Fruit fly (Drosophila melanogaster) whole organism, embryonic: Measurements from ENCODE around the gene CG6481.

ENCODE experiments used
- CG12659 ChIP-seq: fragments of 200-800 bp; sonication (Bioruptor generic); optimal IDR thresholded peaks from 3 replicates; lab custom pipeline; 2017; ENCODE audit warnings: mild to moderate bottlenecking, missing biosample characterization, missing genetic modification reagents, missing genetic modification characterization
- CG16779 ChIP-seq: fragments of 200-800 bp; sonication (Bioruptor generic); IDR thresholded peaks from 2 replicates; pipeline ENCODE4 v1.3.6; 2022; ENCODE audit warnings: missing biosample characterization, missing genetic modification characterization
- CG18011 ChIP-seq: fragments of 200-800 bp; sonication (Bioruptor generic); optimal IDR thresholded peaks from 2 replicates; lab custom pipeline; 2017; ENCODE audit warnings: missing biosample characterization, missing genetic modification characterization, mild to moderate bottlenecking, moderate library complexity, missing genotype
- CG18599 ChIP-seq: fragments of 200-800 bp; sonication (Bioruptor generic); optimal IDR thresholded peaks from 3 replicates; lab custom pipeline; 2017; ENCODE audit warnings: missing biosample characterization, missing genetic modification characterization, mild to moderate bottlenecking, moderate library complexity, missing genetic modification reagents
- CG30020 ChIP-seq: fragments of 200-800 bp; optimal IDR thresholded peaks from 2 replicates; lab custom pipeline; 2019; ENCODE audit warnings: missing biosample characterization, mild to moderate bottlenecking, missing genetic modification characterization, moderate library complexity
- CG31441 ChIP-seq: fragments of 200-800 bp; sonication (Bioruptor generic); IDR thresholded peaks from 2 replicates; pipeline ENCODE4 v1.3.6; 2022; ENCODE audit warnings: missing biosample characterization, missing genetic modification characterization
- CG34422 ChIP-seq: fragments of 200-800 bp; sonication (Bioruptor generic); IDR thresholded peaks from 3 replicates; pipeline ENCODE4 v1.3.6; 2022; ENCODE audit warnings: missing biosample characterization, missing genetic modification characterization
- CG6272 ChIP-seq: fragments of 200-800 bp; sonication (Bioruptor generic); IDR thresholded peaks from 2 replicates; pipeline ENCODE4 v1.3.6; 2022; ENCODE audit warnings: missing biosample characterization, missing genetic modification characterization
- CG7987 ChIP-seq: fragments of 200-800 bp; sonication (Bioruptor generic); optimal IDR thresholded peaks from 2 replicates; lab custom pipeline; 2018; ENCODE audit warnings: missing biosample characterization, mild to moderate bottlenecking, missing genetic modification characterization, moderate library complexity
- CoRest ChIP-seq: fragments of 200-800 bp; sonication (Bioruptor generic); optimal IDR thresholded peaks from 3 replicates; lab custom pipeline; 2018; ENCODE audit warnings: missing biosample characterization, mild to moderate bottlenecking, missing genetic modification characterization, moderate library complexity
- Ets65A ChIP-seq: fragments of 200-800 bp; sonication (Bioruptor generic); peaks from one replicate; lab custom pipeline; 2016; ENCODE audit warnings: missing biosample characterization, missing genetic modification characterization
- HLH54F ChIP-seq: fragments of 200-800 bp; sonication (Bioruptor generic); optimal IDR thresholded peaks from 3 replicates; lab custom pipeline; 2016; ENCODE audit warnings: missing biosample characterization, missing genetic modification characterization
- Hr3 ChIP-seq: fragments of 200-800 bp; sonication (Bioruptor generic); optimal IDR thresholded peaks from 3 replicates; lab custom pipeline; 2016; ENCODE audit warnings: missing biosample characterization, missing genetic modification characterization
- MESR4 ChIP-seq: fragments of 200-800 bp; sonication (Bioruptor generic); optimal IDR thresholded peaks from 2 replicates; lab custom pipeline; 2018; ENCODE audit warnings: missing biosample characterization, mild to moderate bottlenecking, missing genetic modification characterization, moderate library complexity
- Nf-YC ChIP-seq: fragments of 200-800 bp; optimal IDR thresholded peaks from 3 replicates; lab custom pipeline; 2019; ENCODE audit warnings: missing biosample characterization, mild to moderate bottlenecking, missing genetic modification characterization, moderate library complexity
- Usf ChIP-seq: fragments of 200-800 bp; sonication (Bioruptor generic); optimal IDR thresholded peaks from 2 replicates; lab custom pipeline; 2017; ENCODE audit warnings: missing genotype, missing biosample characterization, missing genetic modification characterization
- YL-1 ChIP-seq: fragments of 200-800 bp; sonication (Bioruptor generic); optimal IDR thresholded peaks from 3 replicates; lab custom pipeline; 2017; ENCODE audit warnings: missing biosample characterization, mild to moderate bottlenecking, missing genetic modification characterization
- amos ChIP-seq: fragments of 200-800 bp; sonication (Bioruptor generic); IDR thresholded peaks from 2 replicates; pipeline ENCODE4 v1.3.6; 2022; ENCODE audit warnings: missing biosample characterization, missing genetic modification characterization; ENCODE audit not compliant: partially characterized antibody
- ato ChIP-seq: fragments of 200-800 bp; sonication (Bioruptor generic); IDR thresholded peaks from 2 replicates; pipeline ENCODE4 v1.3.6; 2022; ENCODE audit warnings: missing biosample characterization, missing genetic modification characterization; ENCODE audit not compliant: partially characterized antibody
- bigmax ChIP-seq: fragments of 200-800 bp; sonication (Bioruptor generic); optimal IDR thresholded peaks from 2 replicates; lab custom pipeline; 2018; ENCODE audit warnings: missing biosample characterization, mild to moderate bottlenecking, missing genetic modification characterization
- bsh ChIP-seq, 2 experiments: fragments of 200-800 bp; sonication (Bioruptor generic); optimal IDR thresholded peaks; 2 replicates each; lab custom pipeline; 2017 to 2018; ENCODE audit warnings: mild to moderate bottlenecking in 2 of 2, missing biosample characterization in 2 of 2, missing genetic modification characterization in 2 of 2, moderate library complexity in 1 of 2
- cas ChIP-seq: fragments of 200-800 bp; sonication (Bioruptor generic); IDR thresholded peaks from 2 replicates; pipeline ENCODE4 v1.3.6; 2022; ENCODE audit warnings: missing biosample characterization, missing genetic modification characterization
- chm ChIP-seq: fragments of 200-800 bp; sonication (Bioruptor generic); IDR thresholded peaks from 2 replicates; pipeline ENCODE4 v1.3.6; 2022; ENCODE audit warnings: missing biosample characterization, missing genetic modification characterization
- crc ChIP-seq: fragments of 200-800 bp; sonication (Bioruptor generic); optimal IDR thresholded peaks from 2 replicates; lab custom pipeline; 2016; ENCODE audit warnings: missing biosample characterization, missing genetic modification characterization
- dan ChIP-seq: fragments of 200-800 bp; sonication (Bioruptor generic); IDR thresholded peaks from 2 replicates; pipeline ENCODE4 v1.3.6; 2022; ENCODE audit warnings: missing biosample characterization, missing genetic modification characterization
- ham ChIP-seq: fragments of 200-800 bp; sonication (Bioruptor generic); IDR thresholded peaks from 2 replicates; pipeline ENCODE4 v1.3.6; 2022; ENCODE audit warnings: missing biosample characterization, missing genetic modification characterization
- ind ChIP-seq: fragments of 200-800 bp; sonication (Bioruptor generic); optimal IDR thresholded peaks from 3 replicates; lab custom pipeline; 2016; ENCODE audit warnings: missing biosample characterization, missing genetic modification characterization
- inv ChIP-seq: fragments of 200-800 bp; sonication (Bioruptor generic); IDR thresholded peaks from 2 replicates; pipeline ENCODE4 v1.3.6; 2022; ENCODE audit warnings: missing biosample characterization, missing genetic modification characterization; ENCODE audit not compliant: partially characterized antibody
- nau ChIP-seq: fragments of 200-800 bp; sonication (Bioruptor generic); optimal IDR thresholded peaks from 3 replicates; lab custom pipeline; 2017; ENCODE audit warnings: missing biosample characterization, mild to moderate bottlenecking, missing genetic modification characterization, missing genetic modification reagents
- nom ChIP-seq: fragments of 200-800 bp; sonication (Bioruptor generic); optimal IDR thresholded peaks from 2 replicates; lab custom pipeline; 2017; ENCODE audit warnings: missing biosample characterization, missing genetic modification characterization, mild to moderate bottlenecking, moderate library complexity, missing genetic modification reagents
- odd ChIP-seq: fragments of 200-800 bp; sonication (Bioruptor generic); optimal IDR thresholded peaks from 2 replicates; lab custom pipeline; 2017; ENCODE audit warnings: missing biosample characterization, mild to moderate bottlenecking, missing genetic modification characterization
- pita ChIP-seq: fragments of 200-800 bp; sonication (Bioruptor generic); optimal IDR thresholded peaks from 2 replicates; lab custom pipeline; 2017; ENCODE audit warnings: missing biosample characterization, mild to moderate bottlenecking, missing genetic modification characterization
- pnt ChIP-seq: fragments of 200-800 bp; sonication (Bioruptor generic); optimal IDR thresholded peaks from 3 replicates; lab custom pipeline; 2016; ENCODE audit warnings: missing biosample characterization, missing genetic modification characterization
- run ChIP-seq: fragments of 200-800 bp; sonication (Bioruptor generic); optimal IDR thresholded peaks from 3 replicates; lab custom pipeline; 2018; ENCODE audit warnings: missing biosample characterization, mild to moderate bottlenecking, missing genetic modification characterization
- sd ChIP-seq: fragments of 200-800 bp; sonication (Bioruptor generic); optimal IDR thresholded peaks from 3 replicates; lab custom pipeline; 2018; ENCODE audit warnings: missing biosample characterization, mild to moderate bottlenecking, missing genetic modification characterization, moderate library complexity
- sens ChIP-seq: fragments of 200-800 bp; sonication (Bioruptor generic); peaks from one replicate; lab custom pipeline; 2016; ENCODE audit warnings: missing biosample characterization, missing genetic modification characterization
- sr ChIP-seq: fragments of 200-800 bp; sonication (Bioruptor generic); IDR thresholded peaks from 3 replicates; pipeline ENCODE4 v1.3.6; 2022; ENCODE audit warnings: missing biosample characterization, missing genetic modification characterization
- tll ChIP-seq, 2 experiments: fragments of 200-800 bp in 1 of 2; fragments of >200 bp in 1 of 2; sonication (Bioruptor generic) in 1 of 2; optimal IDR thresholded peaks; 2 replicates each; lab custom pipeline; 2017 to 2019; ENCODE audit warnings: missing biosample characterization in 2 of 2, missing genetic modification characterization in 2 of 2, mild to moderate bottlenecking in 1 of 2, moderate library complexity in 1 of 2
- usp ChIP-seq: fragments of >200 bp; optimal IDR thresholded peaks from 2 replicates; lab custom pipeline; 2017; ENCODE audit warnings: missing biosample characterization, missing genetic modification characterization
- wor ChIP-seq: fragments of 200-800 bp; sonication (Bioruptor generic); IDR thresholded peaks from 2 replicates; pipeline ENCODE4 v1.3.6; 2022; ENCODE audit warnings: missing biosample characterization, missing genetic modification characterization
- zen ChIP-seq: fragments of 200-800 bp; sonication (Bioruptor generic); optimal IDR thresholded peaks from 3 replicates; lab custom pipeline; 2018; ENCODE audit warnings: missing biosample characterization, mild to moderate bottlenecking, missing genetic modification characterization, moderate library complexity
- zen2 ChIP-seq: fragments of 200-800 bp; sonication (Bioruptor generic); IDR thresholded peaks from 3 replicates; pipeline ENCODE4 v1.3.6; 2022; ENCODE audit warnings: missing biosample characterization, missing genetic modification characterization; ENCODE audit not compliant: partially characterized antibody

Gene CG6481

dm6 chrX:18546785-18547184, 24.5 kb upstream of the CG6481 start (continued):
- TF ChIP-seq inv (no peak), Hr3 (GFP tag; lab: Kevin White, UChicago) (peak; percentile 50), MESR4 (no peak), CG30020 (tag; lab: Kevin White, UChicago) (no peak), tll (GFP tag; optimal IDR thresholded peaks at IDR 0.05; lab: Kevin White, UChicago) (no peak), odd (GFP tag; lab: Kevin White, UChicago) (peak; percentile 52), run (tag; lab: Kevin White, UChicago) (peak; percentile 53), pita (no peak), Usf (GFP tag; lab: Kevin White, UChicago) (peak; percentile 25), usp (GFP tag; lab: Kevin White, UChicago) (no peak), CG31441 (peak; percentile 82), Nf-YC (tag; lab: Kevin White, UChicago) (peak; percentile 66), wor (GFP tag; lab: Robert Waterston, UW) (peak; percentile 52), Ets65A (GFP tag; lab: Kevin White, UChicago) (peak; percentile 96), sr (GFP tag; lab: Robert Waterston, UW) (peak; percentile 50; the same call in 1 of the 3 replicates), amos (no peak), CG18599 (peak; percentile 76), zen2 (no peak), crc (GFP tag; lab: Kevin White, UChicago) (peak; percentile 50), CG18011 (GFP tag; lab: Kevin White, UChicago) (peak; percentile 44), chm (GFP tag; lab: Robert Waterston, UW) (peak; percentile 36; the same call in 1 of the 2 replicates), zen (peak; percentile 18), CoRest (tag; lab: Kevin White, UChicago) (peak; percentile 87), bigmax (GFP tag; lab: Kevin White, UChicago) (no peak), ind (GFP tag; lab: Kevin White, UChicago) (peak; percentile 76), CG34422 (peak; percentile 79), cas (GFP tag; lab: Robert Waterston, UW) (peak; percentile 57; the same call in 1 of the 2 replicates), pnt (GFP tag; lab: Kevin White, UChicago) (peak; percentile 76), dan (GFP tag; lab: Robert Waterston, UW) (no peak), ato (GFP tag; lab: Robert Waterston, UW) (no peak), CG16779 (GFP tag; lab: Robert Waterston, UW) (peak; percentile 54; the same call in 1 of the 2 replicates), nau (peak; percentile 24), CG12659 (GFP tag; lab: Kevin White, UChicago) (peak; percentile 70)

dm6 chrX:18545157-18545556, 22.9 kb upstream of the CG6481 start:
- peak; percentile 90 for TF ChIP-seq sr (GFP tag; lab: Robert Waterston, UW)
- peak; percentile 48 for TF ChIP-seq sens
- TF ChIP-seq CG6272 (GFP tag; lab: Robert Waterston, UW) = no peak

- TF ChIP-seq ham (GFP tag; lab: Robert Waterston, UW) (no peak), CG7987 (GFP tag; lab: Kevin White, UChicago) (no peak), sd (tag; lab: Kevin White, UChicago) (peak; percentile 39), bsh (GFP tag; optimal IDR thresholded peaks at IDR 0.05; lab: Kevin White, UChicago) (peak in 1 of 2 experiments; percentile 68), YL-1 (GFP tag; lab: Kevin White, UChicago) (no peak), HLH54F (GFP tag; lab: Kevin White, UChicago) (no peak), nom (peak; percentile 85)
Measured at dm6 chrX:18544732-18545131, 22.5 kb upstream of the CG6481 start.
